Worm (Caenorhabditis elegans) whole organism, young adult: ENCODE data around the gene srbc-10.

Experiments
- B0261.1 ChIP-seq: sonication (generic microtip); optimal IDR thresholded peaks from 2 replicates; lab custom pipeline; 2016; ENCODE audit warnings: mild to moderate bottlenecking, missing genetic modification characterization, moderate library complexity, missing compliant biosample characterization
- C06A6.2 ChIP-seq: fragments of 200-800 bp; sonication (Bioruptor generic); conservative IDR thresholded peaks from 2 replicates; pipeline ENCODE4 v1.3.6; 2022; ENCODE audit warnings: missing genetic modification characterization, missing compliant biosample characterization
- C17E4.6 ChIP-seq: fragments of 200-800 bp; sonication (Bioruptor generic); IDR thresholded peaks from 2 replicates; pipeline ENCODE4 v1.3.6; 2022; ENCODE audit warnings: missing genetic modification reagents, missing genetic modification characterization, missing compliant biosample characterization
- D2030.7 ChIP-seq: fragments of 200-800 bp; sonication (Bioruptor generic); IDR thresholded peaks from 2 replicates; pipeline ENCODE4 v1.3.6; 2022; ENCODE audit warnings: missing genetic modification reagents, missing genetic modification characterization, missing compliant biosample characterization
- F49E8.2 ChIP-seq: sonication (generic microtip); optimal IDR thresholded peaks from 3 replicates; lab custom pipeline; 2017; ENCODE audit warnings: missing genetic modification characterization, mild to moderate bottlenecking, missing compliant biosample characterization, antibody characterized with exemption, moderate library complexity; ENCODE audit not compliant: insufficient read depth
- Y53G8AR.9 ChIP-seq: fragments of 200-800 bp; sonication (Bioruptor generic); conservative IDR thresholded peaks from 2 replicates; pipeline ENCODE4 v1.3.6; 2022; ENCODE audit warnings: missing genetic modification reagents, missing genetic modification characterization, missing compliant biosample characterization
- Y56A3A.18 ChIP-seq: fragments of 200-800 bp; sonication (Bioruptor generic); IDR thresholded peaks from 2 replicates; pipeline ENCODE4 v1.3.6; 2022; ENCODE audit warnings: missing genetic modification reagents, missing genetic modification characterization, missing compliant biosample characterization
- Y67H2A.10 ChIP-seq: fragments of 200-800 bp; sonication (Bioruptor generic); conservative IDR thresholded peaks from 2 replicates; pipeline ENCODE4 v1.3.6; 2022; ENCODE audit warnings: missing genetic modification reagents, missing genetic modification characterization, missing compliant biosample characterization
- Y95B8A.8 ChIP-seq: fragments of 200-800 bp; sonication (Bioruptor generic); IDR thresholded peaks from 2 replicates; pipeline ENCODE4 v1.3.6; 2022; ENCODE audit warnings: missing genetic modification reagents, missing genetic modification characterization, missing compliant biosample characterization
- akir-1 ChIP-seq: fragments of 200-800 bp; sonication (Bioruptor generic); optimal IDR thresholded peaks from 2 replicates; lab custom pipeline; 2018; ENCODE audit warnings: mild to moderate bottlenecking, missing genetic modification characterization, moderate library complexity, missing compliant biosample characterization
- aptf-3 ChIP-seq: fragments of 200-800 bp; sonication (Bioruptor generic); IDR thresholded peaks from 2 replicates; pipeline ENCODE4 v1.3.6; 2022; ENCODE audit warnings: missing genetic modification characterization, missing compliant biosample characterization
- atf-7 ChIP-seq: sonication (generic microtip); optimal IDR thresholded peaks from 2 replicates; lab custom pipeline; 2017; ENCODE audit warnings: mild to moderate bottlenecking, missing genetic modification characterization, missing compliant biosample characterization
- athp-1 ChIP-seq: sonication (generic microtip); optimal IDR thresholded peaks from 2 replicates; lab custom pipeline; 2017; ENCODE audit warnings: mild to moderate bottlenecking, missing genetic modification characterization, missing compliant biosample characterization
- attf-3 ChIP-seq: fragments of 200-800 bp; sonication (Bioruptor generic); conservative IDR thresholded peaks from 2 replicates; pipeline ENCODE4 v1.3.6; 2022; ENCODE audit warnings: missing genetic modification reagents, missing genetic modification characterization, missing compliant biosample characterization
- attf-5 ChIP-seq: fragments of 200-800 bp; sonication (Bioruptor generic); optimal IDR thresholded peaks from 2 replicates; lab custom pipeline; 2018; ENCODE audit warnings: mild to moderate bottlenecking, missing genetic modification characterization, missing compliant biosample characterization
- bed-1 ChIP-seq: fragments of 200-800 bp; sonication (Bioruptor generic); IDR thresholded peaks from 2 replicates; pipeline ENCODE4 v1.3.6; 2022; ENCODE audit warnings: missing genetic modification reagents, missing genetic modification characterization, missing compliant biosample characterization
- ccch-3 ChIP-seq: fragments of 200-800 bp; sonication (Bioruptor generic); optimal IDR thresholded peaks from 2 replicates; lab custom pipeline; 2018; ENCODE audit warnings: mild to moderate bottlenecking, missing genetic modification characterization, missing compliant biosample characterization
- ceh-100 ChIP-seq: fragments of 200-800 bp; sonication (Bioruptor generic); IDR thresholded peaks from 2 replicates; pipeline ENCODE4 v1.3.6; 2022; ENCODE audit warnings: missing genetic modification reagents, missing genetic modification characterization, missing compliant biosample characterization
- ceh-40 ChIP-seq: fragments of 200-800 bp; sonication (Bioruptor generic); IDR thresholded peaks from 2 replicates; pipeline ENCODE4 v1.3.6; 2022; ENCODE audit warnings: missing genetic modification characterization, missing compliant biosample characterization
- ceh-79 ChIP-seq: sonication (generic microtip); optimal IDR thresholded peaks from 2 replicates; lab custom pipeline; 2017; ENCODE audit warnings: mild to moderate bottlenecking, missing genetic modification characterization, missing compliant biosample characterization
- ceh-91 ChIP-seq: fragments of 200-800 bp; sonication (Bioruptor generic); IDR thresholded peaks from 2 replicates; pipeline ENCODE4 v1.3.6; 2022; ENCODE audit warnings: missing genetic modification reagents, missing genetic modification characterization, missing compliant biosample characterization
- die-1 ChIP-seq: sonication (generic microtip); optimal IDR thresholded peaks from 2 replicates; lab custom pipeline; 2016; ENCODE audit warnings: missing genotype, mild to moderate bottlenecking, missing genetic modification characterization, missing compliant biosample characterization
- dpff-1 ChIP-seq: sonication (generic microtip); optimal IDR thresholded peaks from 2 replicates; lab custom pipeline; 2017; ENCODE audit warnings: mild to moderate bottlenecking, missing genetic modification characterization, missing compliant biosample characterization
- efl-1 ChIP-seq: fragments of 150-350 bp; optimal IDR thresholded peaks from 2 replicates; lab custom pipeline; 2014; ENCODE audit warnings: missing biosample characterization, missing genetic modification reagents, missing genetic modification characterization
- egrh-3 ChIP-seq: fragments of 200-800 bp; sonication (Bioruptor generic); IDR thresholded peaks from 2 replicates; pipeline ENCODE4 v1.3.6; 2022; ENCODE audit warnings: missing genetic modification reagents, missing genetic modification characterization, missing compliant biosample characterization
- ekl-4 ChIP-seq: fragments of 200-800 bp; sonication (Bioruptor generic); IDR thresholded peaks from 2 replicates; pipeline ENCODE4 v1.3.6; 2022; ENCODE audit warnings: missing genetic modification reagents, missing genetic modification characterization, missing compliant biosample characterization
- hmg-20 ChIP-seq: fragments of 200-800 bp; sonication (Bioruptor generic); IDR thresholded peaks from 2 replicates; pipeline ENCODE4 v1.3.6; 2022; ENCODE audit warnings: missing genetic modification reagents, missing genetic modification characterization, missing compliant biosample characterization
- hsf-1 ChIP-seq: fragments of 200-800 bp; sonication (Bioruptor generic); IDR thresholded peaks from 2 replicates; pipeline ENCODE4 v1.3.6; 2022; ENCODE audit warnings: missing genetic modification reagents, missing genetic modification characterization, missing compliant biosample characterization
- lin-26 ChIP-seq: fragments of 200-800 bp; sonication (Bioruptor generic); IDR thresholded peaks from 2 replicates; pipeline ENCODE4 v1.3.6; 2022; ENCODE audit warnings: missing genetic modification reagents, missing genetic modification characterization, missing compliant biosample characterization
- lsy-27 ChIP-seq: sonication (generic microtip); optimal IDR thresholded peaks from 2 replicates; lab custom pipeline; 2017; ENCODE audit warnings: missing genetic modification characterization, mild to moderate bottlenecking, missing compliant biosample characterization, antibody characterized with exemption, missing genotype, borderline replicate concordance; ENCODE audit not compliant: insufficient read depth
- mel-28 ChIP-seq: sonication (generic microtip); optimal IDR thresholded peaks from 2 replicates; lab custom pipeline; 2016; ENCODE audit warnings: borderline replicate concordance, mild to moderate bottlenecking, missing genetic modification characterization, missing compliant biosample characterization
- mes-4 ChIP-seq: sonication (generic microtip); optimal IDR thresholded peaks from 2 replicates; lab custom pipeline; 2016; ENCODE audit warnings: missing genotype, missing genetic modification characterization, missing compliant biosample characterization
- nhr-80 ChIP-seq: sonication (generic microtip); optimal IDR thresholded peaks from 2 replicates; lab custom pipeline; 2016; ENCODE audit warnings: missing genetic modification characterization, missing compliant biosample characterization
- pbrm-1 ChIP-seq: fragments of 200-800 bp; sonication (Bioruptor generic); IDR thresholded peaks from 2 replicates; pipeline ENCODE4 v1.3.6; 2022; ENCODE audit warnings: missing genetic modification reagents, missing genetic modification characterization, missing compliant biosample characterization
- rcor-1 ChIP-seq: fragments of 200-800 bp; sonication (Bioruptor generic); IDR thresholded peaks from 2 replicates; pipeline ENCODE4 v1.3.6; 2022; ENCODE audit warnings: missing genetic modification reagents, missing genetic modification characterization, missing compliant biosample characterization
- rec-8 ChIP-seq, 2 experiments: sonication (generic microtip); optimal IDR thresholded peaks; 2 replicates each; lab custom pipeline; 2016; ENCODE audit warnings: mild to moderate bottlenecking in 2 of 2, missing genetic modification characterization in 2 of 2, missing genetic modification reagents in 2 of 2, missing genotype in 2 of 2, missing biosample characterization in 1 of 2, missing compliant biosample characterization in 1 of 2, moderate library complexity in 1 of 2
- repo-1 ChIP-seq: sonication (generic microtip); optimal IDR thresholded peaks from 2 replicates; lab custom pipeline; 2017; ENCODE audit warnings: mild to moderate bottlenecking, missing genetic modification characterization, missing compliant biosample characterization
- sea-2 ChIP-seq: fragments of 200-800 bp; sonication (Bioruptor generic); IDR thresholded peaks from 2 replicates; pipeline ENCODE4 v1.3.6; 2022; ENCODE audit warnings: missing genetic modification characterization, missing compliant biosample characterization
- snpc-1.1 ChIP-seq: sonication (generic microtip); optimal IDR thresholded peaks from 2 replicates; lab custom pipeline; 2017; ENCODE audit warnings: missing genetic modification characterization, mild to moderate bottlenecking, missing compliant biosample characterization, antibody characterized with exemption, moderate library complexity, missing genotype, missing genetic modification reagents; ENCODE audit not compliant: insufficient read depth
- snpc-3.4 ChIP-seq: sonication (generic microtip); optimal IDR thresholded peaks from 2 replicates; lab custom pipeline; 2017; ENCODE audit warnings: missing genetic modification characterization, mild to moderate bottlenecking, missing compliant biosample characterization, antibody characterized with exemption, moderate library complexity, missing genotype, missing genetic modification reagents
- snpc-4 ChIP-seq, 5 experiments: fragments of 150-350 bp in 1 of 5; sonication (generic microtip) in 4 of 5; optimal IDR thresholded peaks; 2 replicates each; lab custom pipeline; 2014 to 2018; ENCODE audit warnings: missing genetic modification characterization in 5 of 5, missing biosample characterization in 3 of 5, antibody characterized with exemption in 2 of 5, mild to moderate bottlenecking in 2 of 5, missing compliant biosample characterization in 2 of 5, missing genotype in 2 of 5, moderate library complexity in 2 of 5, missing genetic modification reagents in 1 of 5
- sptf-2 ChIP-seq: fragments of 200-800 bp; sonication (Bioruptor generic); optimal IDR thresholded peaks from 2 replicates; lab custom pipeline; 2018; ENCODE audit warnings: mild to moderate bottlenecking, missing genetic modification characterization, missing compliant biosample characterization
- tbp1 ChIP-seq: fragments of 200-800 bp; sonication (Bioruptor generic); optimal IDR thresholded peaks from 2 replicates; lab custom pipeline; 2018; ENCODE audit warnings: mild to moderate bottlenecking, missing genetic modification characterization, missing compliant biosample characterization
- xnd-1 ChIP-seq: sonication (generic microtip); optimal IDR thresholded peaks from 2 replicates; lab custom pipeline; 2016; ENCODE audit warnings: missing genotype, missing genetic modification reagents, missing genetic modification characterization, missing compliant biosample characterization
- zim-3 ChIP-seq: sonication (generic microtip); optimal IDR thresholded peaks from 2 replicates; lab custom pipeline; 2017; ENCODE audit warnings: mild to moderate bottlenecking, missing genetic modification characterization, moderate library complexity, missing compliant biosample characterization
- ztf-18 ChIP-seq: sonication (generic microtip); optimal IDR thresholded peaks from 2 replicates; lab custom pipeline; 2016; ENCODE audit warnings: missing genotype, mild to moderate bottlenecking, missing genetic modification characterization, missing compliant biosample characterization
- ztf-22 ChIP-seq: fragments of 200-800 bp; sonication (Bioruptor generic); optimal IDR thresholded peaks from 2 replicates; lab custom pipeline; 2018; ENCODE audit warnings: mild to moderate bottlenecking, missing genetic modification characterization, moderate library complexity, missing compliant biosample characterization
- ztf-26 ChIP-seq: sonication (generic microtip); optimal IDR thresholded peaks from 2 replicates; lab custom pipeline; 2017; ENCODE audit warnings: missing genetic modification characterization, missing compliant biosample characterization

srbc-10 gene

ce11 chrV:7465509-7465908 lies 27.3 kb downstream of the srbc-10 start, which contains the start of gene F25E5.1 (continued):
- TF ChIP-seq C17E4.6 (GFP tag; lab: Robert Waterston, UW) = no peak
- TF ChIP-seq mel-28 (tag; lab: Kevin White, UChicago) = no peak
- TF ChIP-seq ccch-3 (GFP tag; lab: Kevin White, UChicago) = no peak
- no peak for TF ChIP-seq lsy-27 (tag; lab: Kevin White, UChicago)
- no peak for TF ChIP-seq B0261.1
- peak; percentile 91 for TF ChIP-seq attf-5
- TF ChIP-seq bed-1 = no peak
- TF ChIP-seq snpc-3.4 (tag; lab: Kevin White, UChicago) = no peak
- no peak for TF ChIP-seq sea-2 (GFP tag; lab: Robert Waterston, UW)
- TF ChIP-seq ztf-18 (tag; lab: Kevin White, UChicago) = peak; percentile 49
- no peak for TF ChIP-seq dpff-1 (tag; lab: Kevin White, UChicago)
- TF ChIP-seq egrh-3 (GFP tag; lab: Robert Waterston, UW) = 0 out of 2 replicates have a peak, but pooled peaks have one; percentile 34
- peak; percentile 60 for TF ChIP-seq nhr-80
- TF ChIP-seq mes-4 = no peak
- no peak for TF ChIP-seq ztf-26 (tag; lab: Kevin White, UChicago)
- TF ChIP-seq Y67H2A.10 = no peak
- no peak for TF ChIP-seq hsf-1
- no peak for TF ChIP-seq ceh-91
- 0 out of 2 replicates have a peak, but pooled peaks have one; percentile 32 for TF ChIP-seq rcor-1 (GFP tag; lab: Robert Waterston, UW)
- no peak for TF ChIP-seq akir-1 (GFP tag; lab: Kevin White, UChicago)
- peak; percentile 67 for TF ChIP-seq efl-1
- peak; percentile 61 for TF ChIP-seq athp-1 (tag; lab: Kevin White, UChicago)
- 0 out of 2 replicates have a peak, but pooled peaks have one; percentile 15 for TF ChIP-seq attf-3 (GFP tag; lab: Robert Waterston, UW)
- 0 out of 2 replicates have a peak, but pooled peaks have one; percentile 27 for TF ChIP-seq ceh-100 (GFP tag; lab: Robert Waterston, UW)
- no peak for TF ChIP-seq snpc-4 (GFP tag; optimal IDR thresholded peaks at IDR 0.05; lab: Kevin White, UChicago)
- peak in 1 of 4 experiments; percentile 43 for TF ChIP-seq snpc-4 (tag; optimal IDR thresholded peaks at IDR 0.05; lab: Kevin White, UChicago)
- no peak for TF ChIP-seq tbp1
- TF ChIP-seq Y95B8A.8 = no peak
- TF ChIP-seq Y53G8AR.9 (GFP tag; lab: Robert Waterston, UW) = no peak
- no peak for TF ChIP-seq aptf-3 (GFP tag; lab: Robert Waterston, UW)
- no peak for TF ChIP-seq C06A6.2 (GFP tag; lab: Robert Waterston, UW)
- no peak for TF ChIP-seq lin-26
- TF ChIP-seq ceh-40 (GFP tag; lab: Robert Waterston, UW) = no peak
- no peak for TF ChIP-seq die-1 (tag; lab: Kevin White, UChicago)
- no peak for TF ChIP-seq D2030.7
- no peak for TF ChIP-seq atf-7 (tag; lab: Kevin White, UChicago)
- 0 out of 2 replicates have a peak, but pooled peaks have one; percentile 27 for TF ChIP-seq ekl-4
- peak; percentile 68; the same call in 1 of the 2 replicates for TF ChIP-seq pbrm-1 (GFP tag; lab: Robert Waterston, UW)
- no peak for TF ChIP-seq snpc-1.1 (tag; lab: Kevin White, UChicago)
- no peak for TF ChIP-seq sptf-2 (GFP tag; lab: Kevin White, UChicago)
- peak; percentile 15 for TF ChIP-seq xnd-1 (tag; lab: Kevin White, UChicago)
- no peak for TF ChIP-seq F49E8.2 (tag; lab: Kevin White, UChicago)
- no peak for TF ChIP-seq repo-1 (tag; lab: Kevin White, UChicago)
- TF ChIP-seq ceh-79 = no peak
- TF ChIP-seq rec-8 (tag; optimal IDR thresholded peaks at IDR 0.05; lab: Kevin White, UChicago) = no peak
- TF ChIP-seq zim-3 = no peak
- TF ChIP-seq Y56A3A.18 (GFP tag; lab: Robert Waterston, UW) = no peak
- 0 out of 2 replicates have a peak, but pooled peaks have one; percentile 24 for TF ChIP-seq hmg-20 (GFP tag; lab: Robert Waterston, UW)
- TF ChIP-seq ztf-22 (GFP tag; lab: Kevin White, UChicago) = no peak
